Fruit fly (Drosophila melanogaster): Measurements from ENCODE around the gene CG15025.

The CG15025 gene

DNA sequence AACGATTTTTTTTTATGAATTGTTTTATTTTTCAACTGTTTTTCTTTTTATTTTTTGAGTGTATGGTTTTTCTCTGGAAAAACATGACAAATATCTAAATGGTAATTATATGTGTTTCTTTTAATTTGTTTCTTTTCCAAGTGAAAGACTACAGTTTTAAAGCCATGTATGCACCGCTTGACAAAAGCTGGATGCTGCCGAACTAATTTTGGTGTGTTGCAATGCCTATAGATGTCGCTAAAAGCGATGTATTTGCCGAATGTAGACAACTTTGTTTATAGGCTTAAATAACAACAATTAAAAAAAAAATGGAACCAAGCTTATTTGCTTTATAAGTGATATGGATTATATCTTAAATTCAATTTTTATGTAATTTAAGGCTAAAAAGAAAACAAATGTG lies at the start of gene CG15025 (continued):
- no peak for TF ChIP-seq CG14965 (GFP tag; optimal IDR thresholded peaks at IDR 0.05; ENCODE audit: borderline replicate concordance)
- peak; percentile 97 for TF ChIP-seq CG2199 (GFP tag; IDR thresholded peaks at IDR 0.05)
- no peak for TF ChIP-seq Lpt (GFP tag; optimal IDR thresholded peaks at IDR 0.05)
- TF ChIP-seq Opbp (GFP tag; IDR thresholded peaks at IDR 0.05; ENCODE audit: partially characterized antibody): no peak; the same call in 1 of the 3 replicates
- no peak for TF ChIP-seq CG9797 (GFP tag; optimal IDR thresholded peaks at IDR 0.05)
- no peak for TF ChIP-seq CG11560 (tag; IDR thresholded peaks at IDR 0.05)
- no peak for TF ChIP-seq Doc3 (GFP tag; IDR thresholded peaks at IDR 0.05; ENCODE audit: partially characterized antibody)
- TF ChIP-seq CG31224 (GFP tag; IDR thresholded peaks at IDR 0.05): no peak
- no peak for TF ChIP-seq Nf-YB (GFP tag; optimal IDR thresholded peaks at IDR 0.05)
- no peak for TF ChIP-seq CG13424 (tag; optimal IDR thresholded peaks at IDR 0.05)
- no peak for TF ChIP-seq CG4360 (GFP tag; IDR thresholded peaks at IDR 0.05)
- peak; percentile 42 for TF ChIP-seq slbo (GFP tag; IDR thresholded peaks at IDR 0.05)
- no peak for TF ChIP-seq CG8765 (GFP tag; IDR thresholded peaks at IDR 0.05)
- TF ChIP-seq Xbp1 (GFP tag; optimal IDR thresholded peaks at IDR 0.05): peak; percentile 57
- no peak for TF ChIP-seq Tbp (GFP tag; optimal IDR thresholded peaks at IDR 0.05)
- no peak for TF ChIP-seq chn (GFP tag; optimal IDR thresholded peaks at IDR 0.05)
- no peak for TF ChIP-seq CG8478 (optimal IDR thresholded peaks at IDR 0.05)
- no peak for TF ChIP-seq H2.0 (GFP tag; IDR thresholded peaks at IDR 0.05)
- no peak for TF ChIP-seq MTF-1 (GFP tag; optimal IDR thresholded peaks at IDR 0.05; ENCODE audit: borderline replicate concordance)
- no peak for TF ChIP-seq toy (GFP tag; IDR thresholded peaks at IDR 0.05)
- TF ChIP-seq Hmr (GFP tag; optimal IDR thresholded peaks at IDR 0.05): no peak
- no peak for TF ChIP-seq Sox100B (GFP tag; optimal IDR thresholded peaks at IDR 0.05)
- TF ChIP-seq CG11504 (tag; optimal IDR thresholded peaks at IDR 0.05): peak; percentile 73
- no peak for TF ChIP-seq pros (GFP tag; optimal IDR thresholded peaks at IDR 0.05)
- TF ChIP-seq hbn (GFP tag; IDR thresholded peaks at IDR 0.05; ENCODE audit: partially characterized antibody): no peak
- TF ChIP-seq inv (GFP tag; IDR thresholded peaks at IDR 0.05; ENCODE audit: partially characterized antibody): peak; percentile 30
- no peak for TF ChIP-seq CG16815 (GFP tag; optimal IDR thresholded peaks at IDR 0.05)
- no peak for TF ChIP-seq CG9215 (GFP tag; IDR thresholded peaks at IDR 0.05)
- peak; percentile 23 for TF ChIP-seq lilli (GFP tag; optimal IDR thresholded peaks at IDR 0.05)
- no peak for TF ChIP-seq CG14710 (tag; optimal IDR thresholded peaks at IDR 0.05)
- TF ChIP-seq Rx (GFP tag; IDR thresholded peaks at IDR 0.05): no peak
- TF ChIP-seq CG11247 (GFP tag; IDR thresholded peaks at IDR 0.05): 0 out of 2 replicates have a peak, but pooled peaks have one; percentile 42
- no peak for TF ChIP-seq CG15479 (GFP tag; optimal IDR thresholded peaks at IDR 0.05)
- TF ChIP-seq CG12391 (tag; optimal IDR thresholded peaks at IDR 0.05): no peak
- TF ChIP-seq sc (optimal IDR thresholded peaks at IDR 0.05): no peak
- no peak for TF ChIP-seq sc (GFP tag; optimal IDR thresholded peaks at IDR 0.05)
- no peak for TF ChIP-seq repo (GFP tag; optimal IDR thresholded peaks at IDR 0.05)
- no peak for TF ChIP-seq Dip2 (GFP tag; IDR thresholded peaks at IDR 0.05)
- TF ChIP-seq zfh2 (GFP tag; optimal IDR thresholded peaks at IDR 0.05): no peak
- TF ChIP-seq CG4854 (GFP tag; optimal IDR thresholded peaks at IDR 0.05): no peak
- peak; percentile 2 for TF ChIP-seq CG15269 (tag; optimal IDR thresholded peaks at IDR 0.05)
- TF ChIP-seq twi (tag; optimal IDR thresholded peaks at IDR 0.05): no peak
- TF ChIP-seq CG6654 (GFP tag; optimal IDR thresholded peaks at IDR 0.05): peak; percentile 99
- 0 out of 2 replicates have a peak, but pooled peaks have one; percentile 26 for TF ChIP-seq al (GFP tag; IDR thresholded peaks at IDR 0.05)
- TF ChIP-seq Poxn (GFP tag; IDR thresholded peaks at IDR 0.05): no peak
- TF ChIP-seq da (GFP tag; optimal IDR thresholded peaks at IDR 0.05): no peak
- no peak for TF ChIP-seq dimm (GFP tag; IDR thresholded peaks at IDR 0.05)
- no peak for TF ChIP-seq Atf6 (GFP tag; IDR thresholded peaks at IDR 0.05)
- no peak for TF ChIP-seq CG15073 (GFP tag; optimal IDR thresholded peaks at IDR 0.05)
- no peak for TF ChIP-seq Atf3 (GFP tag; optimal IDR thresholded peaks at IDR 0.05)
- no peak for TF ChIP-seq grau (tag; optimal IDR thresholded peaks at IDR 0.05)
- TF ChIP-seq CG10654 (GFP tag; optimal IDR thresholded peaks at IDR 0.05): no peak
- no peak for TF ChIP-seq CG13296 (GFP tag; optimal IDR thresholded peaks at IDR 0.05)

Data from whole organism, embryonic.